Worm (Caenorhabditis elegans) whole organism, L4 larva: ENCODE measurements around the gene nep-11.

Source experiments
- nhr-28 ChIP-seq: fragments of 150-350 bp; optimal IDR thresholded peaks from 2 replicates; lab custom pipeline; 2014; ENCODE audit warnings: missing biosample characterization, missing genetic modification characterization
- sdz-12 ChIP-seq: fragments of 200-800 bp; sonication (Bioruptor generic); optimal IDR thresholded peaks from 2 replicates; lab custom pipeline; 2018; ENCODE audit warnings: mild to moderate bottlenecking, missing genetic modification characterization, missing compliant biosample characterization
- skn-1 ChIP-seq: fragments of 150-350 bp; optimal IDR thresholded peaks from 2 replicates; lab custom pipeline; 2014; ENCODE audit warnings: missing biosample characterization, missing genetic modification characterization

ce11 chrII:3439244-3439698 is 13.9 kb upstream of the nep-11 start:
- TF ChIP-seq nhr-28 (tag; lab: Kevin White, UChicago), result peak; percentile 68
- no peak for TF ChIP-seq skn-1 (tag; lab: Kevin White, UChicago)
- peak; percentile 40 for TF ChIP-seq sdz-12
